Fruit fly (Drosophila melanogaster): ENCODE measurements around the gene Grip163.

Grip163 gene

dm6 chr3L:11992960-11993359 is 5.0 kb downstream of the Grip163 start, which contains the start of gene viaf (continued):
- TF ChIP-seq CG3281 (GFP tag; optimal IDR thresholded peaks at IDR 0.05) (no peak), Dll (GFP tag; IDR thresholded peaks at IDR 0.05; ENCODE audit: partially characterized antibody) (peak; percentile 91), YL-1 (GFP tag; optimal IDR thresholded peaks at IDR 0.05) (peak; percentile 88), GATAe (GFP tag; conservative IDR thresholded peaks at IDR 0.05) (no peak), CG5180 (GFP tag; optimal IDR thresholded peaks at IDR 0.05) (no peak), eve (GFP tag; optimal IDR thresholded peaks at IDR 0.05) (no peak), Atf3 (GFP tag; optimal IDR thresholded peaks at IDR 0.05) (no peak), TFAM (GFP tag; optimal IDR thresholded peaks at IDR 0.05) (no peak), Med (GFP tag) (peak; percentile 83), Sry-δ (GFP tag; optimal IDR thresholded peaks at IDR 0.05) (peak; percentile 83), tll (GFP tag; optimal IDR thresholded peaks at IDR 0.05) (no peak), pan (optimal IDR thresholded peaks at IDR 0.05) (no peak), pan (GFP tag; optimal IDR thresholded peaks at IDR 0.05 in 1 of 2, IDR thresholded peaks at IDR 0.05 in 1 of 2) (peak in 1 of 2 experiments; percentile 42), gfzf (GFP tag; optimal IDR thresholded peaks at IDR 0.05) (peak; percentile 8), inv (GFP tag; IDR thresholded peaks at IDR 0.05; ENCODE audit: partially characterized antibody) (peak; percentile 90), CG13287 (GFP tag; IDR thresholded peaks at IDR 0.05; ENCODE audit: partially characterized antibody) (peak; percentile 95), bcd (GFP tag; optimal IDR thresholded peaks at IDR 0.05) (no peak), zf30C (GFP tag; optimal IDR thresholded peaks at IDR 0.05) (no peak), vfl (GFP tag; optimal IDR thresholded peaks at IDR 0.05) (no peak), grau (tag; optimal IDR thresholded peaks at IDR 0.05) (no peak), Doc3 (GFP tag; IDR thresholded peaks at IDR 0.05; ENCODE audit: partially characterized antibody) (peak; percentile 91), Ptx1 (GFP tag; IDR thresholded peaks at IDR 0.05) (peak; percentile 30; the same call in 1 of the 2 replicates), salm (tag; optimal IDR thresholded peaks at IDR 0.05) (no peak), CG7745 (tag; optimal IDR thresholded peaks at IDR 0.05) (no peak), CG5953 (GFP tag; IDR thresholded peaks at IDR 0.05) (no peak), corto (GFP tag; optimal IDR thresholded peaks at IDR 0.05) (no peak), CG5245 (GFP tag; optimal IDR thresholded peaks at IDR 0.05) (peak; percentile 24), Doc2 (GFP tag; IDR thresholded peaks at IDR 0.05) (no peak), exex (tag; optimal IDR thresholded peaks at IDR 0.05) (no peak), nau (GFP tag; optimal IDR thresholded peaks at IDR 0.05) (no peak), CG11398 (GFP tag; optimal IDR thresholded peaks at IDR 0.05) (no peak), Nf-YC (tag; optimal IDR thresholded peaks at IDR 0.05) (no peak), CG8924 (tag; optimal IDR thresholded peaks at IDR 0.05) (peak; percentile 75), kay (GFP tag; optimal IDR thresholded peaks at IDR 0.05) (peak; percentile 99), Dref (GFP tag; IDR thresholded peaks at IDR 0.05) (peak; percentile 61), CG4730 (GFP tag; IDR thresholded peaks at IDR 0.05) (no peak), CG15269 (tag; optimal IDR thresholded peaks at IDR 0.05) (no peak), Mrtf (GFP tag; IDR thresholded peaks at IDR 0.05) (no peak), CG2120 (GFP tag; optimal IDR thresholded peaks at IDR 0.05) (peak; percentile 62), CG4617 (GFP tag; optimal IDR thresholded peaks at IDR 0.05; ENCODE audit: borderline replicate concordance) (peak; percentile 88), ranshi (GFP tag; IDR thresholded peaks at IDR 0.05) (no peak), Max (GFP tag; optimal IDR thresholded peaks at IDR 0.05) (peak; percentile 52), wor (GFP tag; IDR thresholded peaks at IDR 0.05) (no peak), CG10274 (GFP tag; optimal IDR thresholded peaks at IDR 0.05) (no peak), gce (GFP tag; IDR thresholded peaks at IDR 0.05) (no peak), CG11093 (GFP tag; IDR thresholded peaks at IDR 0.05) (no peak), en (GFP tag; optimal IDR thresholded peaks at IDR 0.05) (no peak), CG14710 (tag; optimal IDR thresholded peaks at IDR 0.05) (peak; percentile 72), repo (GFP tag; optimal IDR thresholded peaks at IDR 0.05) (no peak), NfI (GFP tag; optimal IDR thresholded peaks at IDR 0.05) (no peak), pzg (GFP tag; optimal IDR thresholded peaks at IDR 0.05) (peak; percentile 62)
